Worm (Caenorhabditis elegans): ENCODE results near the gene svh-1.
A peak's percentile ranks its signal among the peaks of the same experiment; 100 is the strongest.

svh-1 gene

DNA sequence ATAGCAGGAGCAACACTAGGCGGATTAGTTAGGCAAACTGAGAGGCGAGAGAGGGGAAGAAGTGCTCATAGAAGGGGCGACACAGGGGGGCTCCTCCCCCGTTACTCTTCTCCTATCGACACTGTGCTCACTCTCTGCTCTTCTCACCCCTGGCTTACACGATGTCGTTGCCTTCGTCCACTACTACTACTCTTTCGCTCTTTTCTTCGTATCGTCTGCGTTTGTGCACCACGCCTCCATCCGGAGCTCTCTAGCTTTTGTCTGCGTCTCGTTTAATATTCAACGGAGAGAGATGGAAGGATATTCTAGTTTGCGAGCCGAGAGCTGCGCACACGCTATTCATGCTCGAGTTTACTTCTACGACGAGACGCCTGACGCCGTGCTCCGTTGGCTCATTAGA is 23.1 kb upstream of the svh-1 start:
- TF ChIP-seq pros-1 (tag; optimal IDR thresholded peaks at IDR 0.05) (peak; percentile 56), C08G9.2 (tag; optimal IDR thresholded peaks at IDR 0.05) (peak; percentile 13), che-1 (tag; optimal IDR thresholded peaks at IDR 0.05) (no peak), odd-2 (tag; optimal IDR thresholded peaks at IDR 0.05) (no peak), ref-2 (tag; optimal IDR thresholded peaks at IDR 0.05) (peak; percentile 63), ceh-19 (GFP tag; optimal IDR thresholded peaks at IDR 0.05) (peak; percentile 50), mec-3 (tag; optimal IDR thresholded peaks at IDR 0.05; ENCODE audit: borderline replicate concordance) (peak; percentile 61), ceh-48 (tag; optimal IDR thresholded peaks at IDR 0.05) (peak; percentile 21), ceh-22 (tag; optimal IDR thresholded peaks at IDR 0.05) (no peak), ets-4 (tag; optimal IDR thresholded peaks at IDR 0.05) (no peak), sox-4 (tag; optimal IDR thresholded peaks at IDR 0.05) (peak; percentile 37), pat-9 (tag; optimal IDR thresholded peaks at IDR 0.05) (no peak), ama-1 (optimal IDR thresholded peaks at IDR 0.05) (no peak), ceh-30 (tag; optimal IDR thresholded peaks at IDR 0.05) (no peak), syd-9 (tag; optimal IDR thresholded peaks at IDR 0.05) (peak; percentile 21), hlh-6 (tag; optimal IDR thresholded peaks at IDR 0.05) (peak; percentile 19), nfya-1 (tag; optimal IDR thresholded peaks at IDR 0.05) (peak; percentile 77), K09A11.1 (tag; optimal IDR thresholded peaks at IDR 0.05; ENCODE audit: insufficient read depth) (no peak), dmd-4 (tag; optimal IDR thresholded peaks at IDR 0.05; ENCODE audit: borderline replicate concordance) (no peak), F13H6.1 (tag; optimal IDR thresholded peaks at IDR 0.05) (peak; percentile 29), eyg-1 (tag; optimal IDR thresholded peaks at IDR 0.05) (no peak), ceh-18 (tag; optimal IDR thresholded peaks at IDR 0.05) (peak; percentile 29), unc-55 (GFP tag; optimal IDR thresholded peaks at IDR 0.05) (no peak), ceh-34 (tag; optimal IDR thresholded peaks at IDR 0.05) (peak; percentile 69), tbx-2 (tag; optimal IDR thresholded peaks at IDR 0.05) (peak; percentile 63), ceh-31 (tag; optimal IDR thresholded peaks at IDR 0.05) (peak; percentile 85), unc-42 (tag; optimal IDR thresholded peaks at IDR 0.05) (peak; percentile 70), elt-4 (tag; optimal IDR thresholded peaks at IDR 0.05) (peak; percentile 50), lim-6 (tag; optimal IDR thresholded peaks at IDR 0.05) (peak; percentile 19), ceh-14 (tag; optimal IDR thresholded peaks at IDR 0.05) (peak; percentile 44), ceh-2 (tag; optimal IDR thresholded peaks at IDR 0.05) (peak; percentile 12), pqm-1 (tag; optimal IDR thresholded peaks at IDR 0.05) (peak; percentile 25), dve-1 (tag; optimal IDR thresholded peaks at IDR 0.05) (no peak), sdc-2 (tag; optimal IDR thresholded peaks at IDR 0.05) (peak; percentile 35), sox-2 (GFP tag; IDR thresholded peaks at IDR 0.05) (no peak)

DNA sequence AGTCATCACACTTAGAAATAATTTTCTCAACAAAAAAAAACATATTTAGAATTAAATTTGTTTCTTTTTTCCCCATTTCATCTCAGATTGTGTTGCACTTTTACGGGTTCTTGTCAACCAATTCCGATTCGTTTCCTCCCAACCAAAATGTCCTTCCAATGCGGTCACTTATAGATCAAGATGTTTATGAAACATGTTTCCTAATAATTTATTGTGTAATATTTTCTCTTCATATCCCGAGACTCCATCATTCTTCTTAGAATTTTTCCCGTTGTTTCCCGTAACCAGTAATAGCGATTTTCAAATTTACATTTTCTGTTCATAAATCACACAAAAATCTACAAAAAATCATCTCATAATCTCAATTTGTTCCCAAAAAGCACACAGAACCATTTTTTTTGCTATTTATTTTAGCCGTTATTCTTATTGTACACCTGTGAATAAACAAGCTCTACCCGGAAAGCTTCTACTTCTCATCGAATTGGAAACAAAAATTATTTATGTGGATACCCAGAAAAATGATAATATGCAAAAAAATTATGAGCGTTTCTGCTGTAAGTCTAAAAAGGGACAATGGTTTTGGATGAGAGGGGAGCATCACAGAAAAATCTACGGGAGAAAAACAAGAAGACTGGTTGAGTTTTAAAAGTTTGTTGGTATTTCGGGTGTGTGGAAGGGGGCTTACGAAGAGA is 17.8 kb upstream of the svh-1 start:
- TF ChIP-seq ama-1 (optimal IDR thresholded peaks at IDR 0.05) (peak; percentile 57), syd-9 (tag; optimal IDR thresholded peaks at IDR 0.05) (no peak)

DNA sequence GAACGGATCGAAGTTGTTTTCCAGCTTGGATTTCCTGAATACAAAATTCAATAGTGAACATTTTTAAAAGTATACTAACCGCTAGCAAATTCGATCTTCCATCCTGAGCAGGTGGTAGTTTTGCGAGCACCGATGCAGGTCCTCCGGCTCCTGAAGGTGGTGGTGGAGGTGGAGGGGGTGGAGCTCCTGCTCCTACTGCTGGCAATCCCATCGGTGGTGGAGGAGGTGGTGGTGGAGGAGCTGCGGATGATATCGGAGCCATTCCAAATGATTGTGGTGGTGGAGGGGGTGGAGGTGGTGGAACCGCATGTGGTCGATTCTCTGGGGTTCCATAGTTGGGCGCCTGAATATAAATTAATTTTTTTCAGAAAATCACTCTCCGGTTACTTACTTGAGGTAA is 16.7 kb upstream of the svh-1 start:
- TF ChIP-seq gmeb-2 (tag; optimal IDR thresholded peaks at IDR 0.05) (no peak), hlh-6 (tag; optimal IDR thresholded peaks at IDR 0.05) (no peak), F13H6.1 (tag; optimal IDR thresholded peaks at IDR 0.05) (no peak), ets-4 (tag; optimal IDR thresholded peaks at IDR 0.05) (no peak), K02D7.2 (tag; optimal IDR thresholded peaks at IDR 0.05) (no peak), ceh-9 (tag; optimal IDR thresholded peaks at IDR 0.05) (no peak), pat-9 (tag; optimal IDR thresholded peaks at IDR 0.05) (no peak), pqm-1 (tag; optimal IDR thresholded peaks at IDR 0.05) (no peak), ceh-19 (GFP tag; optimal IDR thresholded peaks at IDR 0.05) (no peak), syd-9 (tag; optimal IDR thresholded peaks at IDR 0.05) (no peak), pha-2 (tag; optimal IDR thresholded peaks at IDR 0.05) (no peak), ceh-48 (tag; optimal IDR thresholded peaks at IDR 0.05) (no peak), dmd-4 (tag; optimal IDR thresholded peaks at IDR 0.05; ENCODE audit: borderline replicate concordance) (no peak), pha-4 (tag; optimal IDR thresholded peaks at IDR 0.05) (no peak)

Measured in whole organism, late embryonic.